Worm (Caenorhabditis elegans) whole organism, L1 larva: ENCODE measurements around the gene C49A9.5.

Experiments used
- C16A3.4 ChIP-seq: fragments of 150-350 bp; optimal IDR thresholded peaks from 2 replicates; lab custom pipeline; 2014; ENCODE audit warnings: missing biosample characterization, missing genetic modification characterization
- F16B12.6 ChIP-seq: fragments of 150-350 bp; optimal IDR thresholded peaks from 2 replicates; lab custom pipeline; 2014; ENCODE audit warnings: missing biosample characterization, missing genetic modification characterization
- Y116A8C.19 ChIP-seq: sonication (generic microtip); optimal IDR thresholded peaks from 2 replicates; lab custom pipeline; 2016; ENCODE audit warnings: missing compliant biosample characterization, missing genetic modification characterization, borderline replicate concordance
- alr-1 ChIP-seq: fragments of 200-800 bp; sonication (Bioruptor generic); optimal IDR thresholded peaks from 2 replicates; lab custom pipeline; 2018; ENCODE audit warnings: borderline replicate concordance, mild to moderate bottlenecking, missing genetic modification characterization, missing compliant biosample characterization
- ama-1 ChIP-seq: fragments of 150-350 bp; optimal IDR thresholded peaks from 2 replicates; lab custom pipeline; 2014
- ces-1 ChIP-seq: fragments of 150-350 bp; optimal IDR thresholded peaks from 2 replicates; lab custom pipeline; 2014; ENCODE audit warnings: missing biosample characterization, missing genetic modification reagents, missing genetic modification characterization
- dpl-1 ChIP-seq, 3 experiments: fragments of 150-350 bp in 2 of 3; sonication (generic microtip) in 1 of 3; optimal IDR thresholded peaks; 2 replicates each; lab custom pipeline; 2014 to 2017; ENCODE audit warnings: missing biosample characterization in 3 of 3, missing genetic modification characterization in 3 of 3, missing genetic modification reagents in 3 of 3
- efl-1 ChIP-seq, 4 experiments: fragments of 150-350 bp; optimal IDR thresholded peaks in 3 of 4; peaks in 1 of 4; 1 replicate in 1 of 4; 2 replicates in 3 of 4; lab custom pipeline; 2014; ENCODE audit warnings: missing biosample characterization in 2 of 4, missing genetic modification characterization in 2 of 4, missing genetic modification reagents in 2 of 4
- egl-27 ChIP-seq, 2 experiments: fragments of 150-350 bp in 1 of 2; sonication (generic microtip); optimal IDR thresholded peaks; 3 replicates each; lab custom pipeline; 2017 to 2018; ENCODE audit warnings: missing biosample characterization in 2 of 2, missing genetic modification characterization in 2 of 2, missing genetic modification reagents in 2 of 2
- elt-2 ChIP-seq: sonication (generic microtip); optimal IDR thresholded peaks from 2 replicates; lab custom pipeline; 2016; ENCODE audit warnings: missing genetic modification characterization, mild to moderate bottlenecking, inconsistent platforms, missing compliant biosample characterization, missing genetic modification reagents
- ets-5 ChIP-seq: fragments of 200-800 bp; sonication (Bioruptor generic); IDR thresholded peaks from 2 replicates; pipeline ENCODE4 v1.3.6; 2022; ENCODE audit warnings: missing genetic modification characterization, missing compliant biosample characterization
- lsy-2 ChIP-seq, 2 experiments: fragments of 150-350 bp; optimal IDR thresholded peaks; 2 replicates each; lab custom pipeline; 2014; ENCODE audit warnings: missing biosample characterization in 2 of 2, missing genetic modification characterization in 2 of 2
- nhr-76 ChIP-seq: sonication (generic microtip); optimal IDR thresholded peaks from 2 replicates; lab custom pipeline; 2017; ENCODE audit warnings: missing biosample characterization, missing genetic modification characterization
- unc-62 ChIP-seq: fragments of 150-350 bp; optimal IDR thresholded peaks from 2 replicates; lab custom pipeline; 2014; ENCODE audit warnings: missing biosample characterization, missing genetic modification reagents, missing genetic modification characterization

- TF ChIP-seq ama-1 (no peak), efl-1 (optimal IDR thresholded peaks at IDR 0.05; lab: Kevin White, UChicago) (no peak), efl-1 (GFP tag; optimal IDR thresholded peaks at IDR 0.05 in 1 of 2; lab: Kevin White, UChicago) (no peak), Y116A8C.19 (tag; lab: Kevin White, UChicago) (no peak), elt-2 (tag; lab: Kevin White, UChicago) (peak; percentile 1), nhr-76 (no peak), F16B12.6 (tag; lab: Kevin White, UChicago) (no peak), egl-27 (tag; optimal IDR thresholded peaks at IDR 0.05; lab: Kevin White, UChicago) (no peak), alr-1 (tag; lab: Kevin White, UChicago) (no peak), lsy-2 (tag; optimal IDR thresholded peaks at IDR 0.05; lab: Kevin White, UChicago) (no peak), unc-62 (GFP tag; lab: Kevin White, UChicago) (no peak), dpl-1 (GFP tag; optimal IDR thresholded peaks at IDR 0.05; lab: Kevin White, UChicago) (no peak), ets-5 (GFP tag; lab: Robert Waterston, UW) (no peak), C16A3.4 (no peak), ces-1 (GFP tag; lab: Kevin White, UChicago) (no peak)
Measured at ce11 chrIV:6232769-6233290, 19.4 kb downstream of the C49A9.5 start, which contains the start of gene F58F9.3.
